Worm (Caenorhabditis elegans) whole organism, L4/young adult: ENCODE data around the gene R07E5.6.

Experiments
- W03F9.2 ChIP-seq: fragments of 150-350 bp; optimal IDR thresholded peaks from 2 replicates; lab custom pipeline; 2014; ENCODE audit warnings: missing biosample characterization, missing genetic modification characterization
- dao-5 ChIP-seq: sonication (generic microtip); optimal IDR thresholded peaks from 2 replicates; lab custom pipeline; 2016; ENCODE audit warnings: missing genotype, missing genetic modification characterization, moderate library complexity, missing compliant biosample characterization
- him-1 ChIP-seq: sonication (generic microtip); optimal IDR thresholded peaks from 2 replicates; lab custom pipeline; 2016; ENCODE audit warnings: missing genotype, missing genetic modification reagents, missing genetic modification characterization, missing compliant biosample characterization

- no peak for TF ChIP-seq him-1
- no peak for TF ChIP-seq dao-5 (tag; lab: Kevin White, UChicago)
- no peak for TF ChIP-seq W03F9.2
Measured at ce11 chrIII:4441781-4442180, 43.2 kb downstream of the R07E5.6 start, which contains the start of gene nex-3.
